Worm (Caenorhabditis elegans): ENCODE results near the gene F23B12.1.

DNA sequence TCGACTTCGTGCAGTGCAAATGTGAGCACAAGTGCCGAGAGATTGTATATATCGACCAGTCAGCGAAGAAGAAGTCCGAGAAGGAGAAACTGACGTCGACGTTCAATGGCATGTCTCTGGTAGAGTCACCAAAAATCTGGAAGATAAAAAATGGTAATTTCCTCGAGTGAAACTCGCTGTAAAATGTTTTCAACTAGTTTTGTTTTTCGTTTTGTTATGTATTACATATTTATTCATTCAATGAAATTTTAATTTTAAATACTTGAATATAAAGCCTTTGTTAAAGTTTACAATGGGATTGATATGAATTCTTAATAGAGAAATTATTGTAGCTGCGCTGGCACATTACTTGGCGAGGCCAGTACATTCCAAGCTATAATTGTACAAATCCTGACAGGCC, 9.1 kb upstream of the F23B12.1 start:
- TF ChIP-seq lim-6 (tag; optimal IDR thresholded peaks at IDR 0.05) (no peak), ceh-9 (tag; optimal IDR thresholded peaks at IDR 0.05) (no peak)

All from whole organism, late embryonic.